Fruit fly (Drosophila melanogaster): ENCODE measurements around the gene Acp98AB.
A peak's percentile ranks its signal among the peaks of the same experiment; 100 is the strongest.

The Acp98AB gene

DNA sequence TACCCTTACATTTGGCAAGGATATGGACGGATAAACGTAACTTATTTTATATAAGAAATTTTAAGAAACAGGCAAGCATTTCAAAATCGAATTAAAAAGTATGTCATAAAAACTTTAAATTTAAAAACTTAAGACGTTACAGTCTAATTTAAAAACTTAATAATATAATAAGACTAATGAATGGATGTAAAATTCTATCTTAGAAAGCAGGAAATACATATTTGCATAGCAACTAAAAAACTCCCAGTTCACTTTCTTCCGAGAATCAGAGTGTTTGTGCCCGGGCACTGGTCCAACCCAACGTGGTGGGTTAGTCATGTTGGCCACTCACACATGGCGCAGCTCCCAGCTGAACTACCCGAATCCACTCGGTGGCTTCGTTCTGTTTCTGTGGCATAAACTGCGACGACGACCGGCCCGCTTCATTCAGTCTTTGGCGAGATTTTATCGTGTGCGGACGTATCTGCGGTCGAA, 9.1 kb upstream of the Acp98AB start, which contains the start of gene CG12880:
CG12880 (plus strand) TSS at position 424 of the 474 bp plus-strand sequence.
- no peak for TF ChIP-seq CG17801 (GFP tag; optimal IDR thresholded peaks at IDR 0.05; ENCODE audit: partially characterized antibody)

DNA sequence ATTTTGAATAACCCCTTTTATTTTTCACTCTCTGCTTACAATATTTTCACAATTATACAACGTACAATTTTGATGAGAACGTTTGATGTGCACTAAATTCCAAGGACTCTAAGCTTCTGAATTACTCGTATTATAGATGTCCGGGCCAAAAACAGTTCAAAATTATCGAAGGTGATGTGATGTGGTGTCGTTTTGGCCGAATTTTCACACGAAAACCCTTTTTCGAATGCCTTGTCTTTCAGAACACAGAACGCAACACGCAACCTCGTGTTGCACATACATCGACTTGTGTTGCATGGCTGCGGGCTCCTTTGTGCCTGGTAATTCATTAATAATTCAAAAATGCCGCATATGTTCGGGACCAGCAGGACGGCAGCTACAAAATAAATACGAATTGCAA, 6.6 kb upstream of the Acp98AB start, which contains the start of gene CG31055:
CG31055 (minus strand) TSS at position 101 of the 400 bp plus-strand sequence.
- no peak for TF ChIP-seq CG17801 (GFP tag; optimal IDR thresholded peaks at IDR 0.05; ENCODE audit: partially characterized antibody)

DNA sequence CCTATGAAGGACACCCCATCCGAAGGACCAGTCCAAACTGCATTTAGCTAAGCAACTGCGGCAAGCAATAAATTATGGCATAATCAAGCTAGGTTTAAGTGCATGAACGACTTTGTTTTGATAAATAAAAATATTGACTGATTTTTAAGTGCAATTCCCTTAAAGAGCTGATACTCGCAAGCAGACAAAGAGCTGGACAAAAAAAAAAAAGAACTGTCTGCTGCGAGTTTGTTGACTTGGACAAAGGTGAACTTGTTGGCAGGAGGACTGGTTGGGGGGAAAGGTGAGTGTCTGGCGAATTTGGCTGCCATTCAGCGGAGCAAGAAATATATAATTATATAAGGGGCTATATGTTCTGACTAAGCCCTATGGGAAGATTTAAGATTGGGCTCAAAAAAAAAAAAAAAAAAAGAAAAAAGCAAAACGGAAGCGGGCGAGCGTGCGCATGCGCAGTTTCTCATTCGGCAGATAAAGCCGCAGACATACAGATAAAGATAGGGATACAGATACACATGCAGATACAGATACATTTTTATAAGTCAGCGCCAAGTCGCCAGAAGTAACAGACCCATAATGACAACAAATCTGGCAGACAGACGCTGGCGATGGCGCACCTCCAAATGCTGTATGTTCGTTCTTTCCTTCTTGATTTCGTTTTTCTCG, 1.9 kb upstream of the Acp98AB start:
- no peak for TF ChIP-seq CG17801 (GFP tag; optimal IDR thresholded peaks at IDR 0.05; ENCODE audit: partially characterized antibody)

DNA sequence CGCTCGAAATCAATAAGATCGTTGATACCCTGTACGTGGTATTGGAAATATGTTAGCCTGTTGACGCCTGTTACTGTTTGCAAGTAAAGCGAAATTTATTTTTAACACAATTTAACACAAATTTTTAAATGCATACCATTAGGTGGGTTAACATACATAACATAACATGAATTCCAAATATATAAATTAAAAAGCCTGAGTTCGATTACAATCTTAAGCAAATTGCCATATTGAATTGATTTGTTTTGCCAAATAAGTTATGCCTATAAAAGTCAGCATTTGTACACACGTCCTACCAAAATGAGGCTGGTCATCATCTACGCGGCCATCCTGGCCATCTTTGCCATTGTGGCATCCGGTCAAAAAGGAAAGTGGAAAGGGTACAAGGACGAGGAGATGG, 665 bp upstream of the Acp98AB start, which contains the start of gene CG43319:
CG43319 (plus strand) TSS at position 301 of the 400 bp plus-strand sequence.
- TF ChIP-seq CG17801 (GFP tag; optimal IDR thresholded peaks at IDR 0.05; ENCODE audit: partially characterized antibody), result no peak

DNA sequence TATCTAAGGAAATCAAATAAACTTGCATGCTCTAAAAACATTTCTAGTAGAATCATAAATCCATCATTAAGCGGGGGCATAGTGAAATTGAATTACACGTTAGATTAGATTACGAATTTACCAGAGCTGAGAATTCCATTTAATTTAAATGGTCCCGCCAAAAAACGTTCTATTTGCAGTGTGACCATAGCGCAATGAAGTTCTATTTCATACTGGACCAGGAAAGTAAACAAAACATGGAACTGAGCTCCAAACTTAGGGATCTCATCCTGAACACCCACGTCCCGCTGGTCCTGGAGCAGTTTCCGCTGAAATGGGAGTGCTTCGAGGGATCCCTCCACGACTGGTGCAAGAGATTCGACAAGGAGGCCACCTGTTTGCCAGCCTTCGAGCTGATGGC, 336 bp downstream of the Acp98AB start, which contains the start of gene HSPBAP1:
HSPBAP1 (plus strand) TSS at position 217 of the 400 bp plus-strand sequence.
- TF ChIP-seq CG17801 (GFP tag; optimal IDR thresholded peaks at IDR 0.05; ENCODE audit: partially characterized antibody), result no peak

DNA sequence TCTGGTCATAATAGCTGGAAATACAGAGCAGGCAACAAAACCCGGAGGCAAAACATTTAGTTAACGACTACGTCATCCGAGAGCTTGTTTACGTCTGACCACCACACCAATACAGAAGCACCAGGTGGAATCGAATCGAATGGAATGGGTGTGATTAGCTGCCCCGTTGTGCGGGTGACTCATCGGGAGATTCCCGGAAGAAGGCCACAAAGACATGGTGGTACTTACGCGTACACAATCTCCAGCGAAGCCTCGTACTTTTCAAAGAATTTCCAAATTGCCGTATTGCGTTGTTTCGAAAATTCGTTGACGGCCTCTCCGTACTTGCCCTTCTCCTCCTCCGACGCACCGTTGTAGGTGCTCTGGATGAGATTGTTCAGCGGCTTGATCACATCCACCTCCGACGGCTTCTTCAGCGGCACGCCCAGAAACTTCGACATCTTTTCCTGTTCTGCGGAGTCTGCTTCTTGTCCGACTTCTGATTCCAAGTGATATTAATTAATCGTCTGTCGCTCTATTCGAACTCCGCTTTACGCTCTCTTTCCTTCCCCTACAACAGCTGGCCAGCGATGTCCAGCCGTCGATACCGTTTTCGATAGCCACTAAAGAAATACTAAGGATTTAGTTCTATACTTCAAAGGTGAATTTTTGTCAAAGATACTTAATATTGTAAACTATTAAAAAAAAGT, 5.0 kb downstream of the Acp98AB start, which contains the start of gene ALiX:
ALiX (minus strand) TSS at position 571 of the 689 bp plus-strand sequence.
- TF ChIP-seq CG17801 (GFP tag; optimal IDR thresholded peaks at IDR 0.05; ENCODE audit: partially characterized antibody), result no peak

DNA sequence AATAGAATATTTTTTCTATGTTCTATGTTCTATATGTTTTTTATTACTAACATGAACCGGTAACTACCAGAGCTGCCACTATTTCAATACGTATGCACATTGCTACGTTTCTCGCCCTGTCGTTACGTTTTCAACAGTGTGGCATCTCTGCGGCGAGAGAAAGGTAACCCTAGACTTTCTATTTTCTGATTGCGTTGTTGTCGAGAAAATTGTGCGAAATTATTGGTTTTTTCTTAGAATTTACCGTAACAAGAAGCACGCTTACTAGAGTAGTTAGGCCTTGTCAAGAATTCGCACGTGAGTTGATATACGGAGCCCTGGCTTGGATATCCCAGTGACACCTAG, 5.5 kb downstream of the Acp98AB start, which contains the start of gene btz:
btz (plus strand) TSS at position 133 of the 345 bp plus-strand sequence.
- peak; percentile 19 for TF ChIP-seq CG17801 (GFP tag; optimal IDR thresholded peaks at IDR 0.05; ENCODE audit: partially characterized antibody)

DNA sequence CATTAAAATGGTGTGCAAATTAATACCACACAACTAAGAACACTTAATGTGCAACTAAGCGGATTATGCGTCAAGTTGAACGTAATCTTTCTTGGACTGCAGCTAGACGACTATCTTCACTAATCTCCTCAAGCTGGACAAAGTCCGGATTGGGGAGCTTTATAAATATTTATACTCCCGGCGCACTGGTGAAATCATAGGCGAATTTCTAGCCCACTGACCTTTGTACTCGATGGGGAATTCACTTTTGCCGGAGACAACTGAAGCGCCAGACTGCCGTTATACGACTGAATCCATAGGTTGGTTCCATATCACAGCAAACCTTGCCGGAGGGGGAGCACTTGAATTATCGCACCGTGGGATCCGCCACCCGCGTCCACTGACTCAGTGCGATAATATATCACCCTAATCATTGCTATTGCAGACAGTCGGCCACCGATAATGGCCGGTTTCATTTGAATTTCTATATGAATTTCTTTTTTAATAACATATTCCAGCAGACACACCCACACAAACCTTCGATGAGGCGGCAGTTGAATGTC, 11.4 kb downstream of the Acp98AB start:
- TF ChIP-seq CG17801 (GFP tag; optimal IDR thresholded peaks at IDR 0.05; ENCODE audit: partially characterized antibody), result no peak

DNA sequence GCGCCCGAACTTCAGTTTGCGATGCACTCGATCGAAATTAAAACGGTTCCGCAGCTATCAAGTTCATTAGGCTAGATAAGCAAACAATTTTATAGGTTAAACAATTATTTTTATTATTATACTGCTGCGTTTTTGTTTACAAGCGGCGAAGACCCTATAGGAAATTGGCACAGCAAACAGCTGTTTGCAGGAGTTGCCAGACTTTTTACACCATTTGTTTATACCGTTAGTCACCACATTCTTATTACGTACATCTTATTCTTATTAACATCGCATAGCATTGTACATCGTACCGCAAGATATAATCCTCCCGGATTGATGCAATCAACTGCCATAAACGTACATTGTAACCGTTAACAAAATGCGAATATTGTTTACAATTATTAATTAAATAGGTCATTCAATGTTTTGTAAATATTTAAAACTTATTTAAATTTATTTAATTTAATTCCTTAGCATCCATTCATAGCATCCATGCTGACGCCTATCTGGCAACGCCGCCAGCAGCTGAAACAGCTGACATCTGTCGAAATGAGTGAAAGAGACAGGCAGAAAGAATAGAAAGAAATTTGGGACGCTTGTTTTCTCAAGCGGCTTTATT, 12.0 kb downstream of the Acp98AB start, which contains the start of the genes CROT and CG12877:
CROT (minus strand) TSS at position 171 of the 601 bp plus-strand sequence.
CG12877 (plus strand) TSS at position 520 of the 601 bp plus-strand sequence.
- peak; percentile 79 for TF ChIP-seq CG17801 (GFP tag; optimal IDR thresholded peaks at IDR 0.05; ENCODE audit: partially characterized antibody)

DNA sequence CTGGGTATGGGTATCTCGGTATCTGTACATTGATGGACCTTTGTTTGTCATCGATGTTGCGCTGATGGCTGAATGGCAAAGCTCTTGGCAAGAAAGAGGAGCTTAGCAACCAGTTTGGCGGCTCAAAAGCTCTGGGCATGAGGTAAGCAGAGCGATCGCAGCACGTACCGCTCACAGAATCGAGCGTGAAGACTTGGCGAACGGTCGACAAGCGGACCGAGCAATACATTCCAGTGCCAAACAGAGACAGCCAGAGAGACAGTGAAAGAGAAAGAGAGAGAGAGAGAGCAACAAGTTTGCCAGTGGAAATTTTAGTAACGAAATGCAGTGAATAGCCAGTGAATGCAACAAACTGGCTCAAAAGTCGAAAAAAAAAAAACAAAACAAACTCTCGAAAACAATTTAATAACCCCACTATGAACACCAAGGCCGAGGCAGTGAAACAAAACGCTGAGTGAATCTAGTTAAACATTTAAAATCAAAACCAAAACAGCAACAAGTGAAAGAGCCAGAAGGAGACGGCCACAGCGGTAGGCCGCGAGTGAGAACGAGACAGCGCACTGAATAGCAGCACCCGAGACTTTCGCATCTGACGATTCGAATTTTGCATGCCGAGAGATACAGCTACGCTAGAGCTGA, 41.8 kb downstream of the Acp98AB start, which contains the start of gene Ets98B:
Ets98B (plus strand) TSS at position 172 of the 639 bp plus-strand sequence.
- TF ChIP-seq CG17801 (GFP tag; optimal IDR thresholded peaks at IDR 0.05; ENCODE audit: partially characterized antibody), result no peak

DNA sequence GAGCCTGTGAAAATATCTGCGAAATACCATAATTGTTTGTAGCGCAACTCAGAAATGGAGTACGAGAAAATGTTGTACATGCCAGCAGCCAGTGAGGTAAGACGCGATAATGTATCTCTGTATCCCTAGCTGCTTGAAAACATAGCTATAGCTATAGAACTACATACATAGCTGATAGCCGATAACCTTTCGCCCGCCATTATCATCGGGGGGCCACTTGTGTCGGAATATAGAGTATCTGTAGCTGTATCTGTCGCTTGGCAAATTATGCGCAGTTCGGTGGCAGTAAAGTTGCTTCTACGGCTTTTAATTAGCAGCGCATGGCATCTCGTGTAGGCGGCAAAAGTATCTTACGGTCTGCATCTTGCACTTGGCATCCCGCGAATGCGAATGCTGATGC, 42.4 kb downstream of the Acp98AB start:
- TF ChIP-seq CG17801 (GFP tag; optimal IDR thresholded peaks at IDR 0.05; ENCODE audit: partially characterized antibody), result no peak

DNA sequence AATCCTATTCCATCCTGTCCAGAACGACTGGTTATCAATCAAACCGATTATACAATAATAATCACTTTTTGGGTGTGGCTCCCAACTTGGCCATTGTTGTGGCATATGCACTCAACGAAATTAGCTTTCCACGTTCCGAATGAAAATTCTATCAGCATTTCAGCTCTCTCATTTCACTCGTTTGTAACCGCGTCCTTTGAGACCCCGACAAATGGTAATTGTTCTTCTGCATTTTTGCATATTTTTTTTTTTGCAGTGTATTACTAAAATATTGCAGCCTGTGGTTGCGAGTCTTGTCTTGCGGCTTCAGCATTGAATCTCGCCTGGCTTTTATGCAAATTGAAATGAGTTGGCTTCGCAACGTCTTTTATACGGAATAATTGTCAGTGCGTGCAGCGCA, 43.6 kb downstream of the Acp98AB start:
- TF ChIP-seq CG17801 (GFP tag; optimal IDR thresholded peaks at IDR 0.05; ENCODE audit: partially characterized antibody), result no peak

DNA sequence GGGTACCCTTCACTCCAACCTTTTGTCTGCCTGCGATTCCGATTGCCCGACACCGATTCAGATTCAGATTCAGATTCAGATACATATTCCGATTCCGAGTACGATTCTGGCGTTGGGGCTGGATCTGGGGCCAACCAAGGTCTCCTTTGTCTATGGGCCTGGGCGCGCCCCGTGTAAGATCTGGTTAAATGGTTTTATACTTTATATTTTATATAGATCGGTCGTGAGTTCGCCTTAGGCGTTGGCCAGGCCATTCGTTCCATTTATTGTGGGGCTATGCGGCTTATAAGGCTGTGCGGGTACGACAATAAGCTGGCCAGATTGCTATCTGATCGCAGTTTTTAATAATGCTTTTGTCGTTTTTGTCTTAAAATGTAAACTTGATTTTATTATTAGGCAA, 45.3 kb downstream of the Acp98AB start:
- no peak for TF ChIP-seq CG17801 (GFP tag; optimal IDR thresholded peaks at IDR 0.05; ENCODE audit: partially characterized antibody)

DNA sequence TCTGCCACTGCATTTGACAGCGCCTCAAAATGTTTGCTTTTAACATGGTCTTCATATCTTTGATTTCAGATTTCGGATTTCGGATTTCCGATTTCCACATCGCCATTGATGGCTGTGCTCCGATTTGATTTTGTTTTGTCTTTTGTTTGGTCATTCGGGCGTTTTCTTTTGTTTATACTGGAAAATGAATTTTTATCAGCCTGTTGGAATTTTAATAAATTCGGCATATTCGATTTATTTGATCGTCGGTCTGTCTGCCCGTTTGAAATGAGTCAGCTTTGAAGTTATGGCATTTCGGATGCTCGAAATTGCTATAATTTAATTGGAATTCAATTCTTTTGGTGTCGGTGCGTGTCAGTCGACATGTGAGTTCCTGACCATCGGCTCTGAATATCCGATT, 46.0 kb downstream of the Acp98AB start:
- TF ChIP-seq CG17801 (GFP tag; optimal IDR thresholded peaks at IDR 0.05; ENCODE audit: partially characterized antibody), result no peak

Data from ovary, adult (tissue).